Worm (Caenorhabditis elegans): ENCODE results near the gene F23F12.12.

DNA sequence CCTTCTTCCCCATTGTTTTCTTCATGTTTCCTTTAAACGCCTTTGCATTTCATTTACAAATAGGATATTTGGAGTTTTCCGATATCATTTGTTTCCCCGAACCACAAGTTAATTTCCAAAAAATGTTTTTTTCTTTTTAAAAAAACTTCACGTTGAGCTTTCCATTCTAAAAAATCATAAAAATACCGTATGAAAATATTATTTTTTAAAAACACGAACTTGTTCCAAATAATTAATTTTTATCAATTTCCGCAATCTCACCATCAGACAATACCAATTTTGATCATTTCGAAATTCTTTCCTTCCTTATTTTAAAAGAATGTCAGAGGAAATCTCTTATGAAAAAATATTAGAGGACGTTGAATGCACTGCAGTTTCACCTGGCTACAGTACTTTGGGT is 36.5 kb upstream of the F23F12.12 start, which contains the start of gene wht-6:
- TF ChIP-seq zip-8 (tag; optimal IDR thresholded peaks at IDR 0.05), result no peak
- TF ChIP-seq lin-13 (tag; optimal IDR thresholded peaks at IDR 0.05), result no peak
- TF ChIP-seq nhr-76 (tag; optimal IDR thresholded peaks at IDR 0.05), result no peak
- no peak for TF ChIP-seq nhr-12 (tag; optimal IDR thresholded peaks at IDR 0.05)
- TF ChIP-seq pha-4 (tag; optimal IDR thresholded peaks at IDR 0.05), result no peak
- no peak for TF ChIP-seq unc-39 (tag; optimal IDR thresholded peaks at IDR 0.05)
- no peak for TF ChIP-seq snpc-4 (tag; optimal IDR thresholded peaks at IDR 0.05)
- no peak for TF ChIP-seq sem-2 (GFP tag; optimal IDR thresholded peaks at IDR 0.05)

Measured in whole organism, mixed stage, embryonic.